Worm (Caenorhabditis elegans) whole organism, young adult: ENCODE data around the gene irld-44.

ENCODE experiments used
- B0035.1 ChIP-seq: sonication (generic microtip); optimal IDR thresholded peaks from 2 replicates; lab custom pipeline; 2016; ENCODE audit warnings: missing genetic modification characterization, mild to moderate bottlenecking, missing compliant biosample characterization, missing genotype, missing genetic modification reagents
- B0336.3 ChIP-seq: fragments of 200-800 bp; sonication (Bioruptor generic); IDR thresholded peaks from 2 replicates; pipeline ENCODE4 v1.3.6; 2022; ENCODE audit warnings: missing genetic modification characterization, missing compliant biosample characterization
- C17E4.6 ChIP-seq: fragments of 200-800 bp; sonication (Bioruptor generic); IDR thresholded peaks from 2 replicates; pipeline ENCODE4 v1.3.6; 2022; ENCODE audit warnings: missing genetic modification reagents, missing genetic modification characterization, missing compliant biosample characterization
- F10E7.11 ChIP-seq: sonication (generic microtip); optimal IDR thresholded peaks from 2 replicates; lab custom pipeline; 2017; ENCODE audit warnings: mild to moderate bottlenecking, missing genetic modification characterization, moderate library complexity, missing compliant biosample characterization
- F37B4.10 ChIP-seq: fragments of 200-800 bp; sonication (Bioruptor generic); IDR thresholded peaks from 2 replicates; pipeline ENCODE4 v1.3.6; 2022; ENCODE audit warnings: missing genetic modification characterization, missing compliant biosample characterization
- F39B2.1 ChIP-seq: fragments of 200-800 bp; sonication (Bioruptor generic); IDR thresholded peaks from 2 replicates; pipeline ENCODE4 v1.3.6; 2022; ENCODE audit warnings: missing genetic modification reagents, missing genetic modification characterization, missing compliant biosample characterization
- F49E8.2 ChIP-seq: sonication (generic microtip); optimal IDR thresholded peaks from 3 replicates; lab custom pipeline; 2017; ENCODE audit warnings: missing genetic modification characterization, mild to moderate bottlenecking, missing compliant biosample characterization, antibody characterized with exemption, moderate library complexity; ENCODE audit not compliant: insufficient read depth
- F52B5.7 ChIP-seq: sonication (generic microtip); optimal IDR thresholded peaks from 2 replicates; lab custom pipeline; 2016; ENCODE audit warnings: mild to moderate bottlenecking, missing genetic modification characterization, missing compliant biosample characterization
- F57C9.4 ChIP-seq: sonication (generic microtip); optimal IDR thresholded peaks from 2 replicates; lab custom pipeline; 2017; ENCODE audit warnings: mild to moderate bottlenecking, missing genetic modification characterization, missing compliant biosample characterization
- K11D2.4 ChIP-seq: fragments of 200-800 bp; sonication (Bioruptor generic); IDR thresholded peaks from 2 replicates; pipeline ENCODE4 v1.3.6; 2022; ENCODE audit warnings: missing genetic modification reagents, missing genetic modification characterization, missing compliant biosample characterization
- T07F8.4 ChIP-seq: sonication (generic microtip); optimal IDR thresholded peaks from 2 replicates; lab custom pipeline; 2016; ENCODE audit warnings: mild to moderate bottlenecking, missing genetic modification characterization, moderate library complexity, missing compliant biosample characterization
- Y53F4B.3 ChIP-seq: fragments of 200-800 bp; sonication (Bioruptor generic); IDR thresholded peaks from 2 replicates; pipeline ENCODE4 v1.3.6; 2022; ENCODE audit warnings: missing genetic modification reagents, missing genetic modification characterization, missing compliant biosample characterization
- Y95B8A.8 ChIP-seq: fragments of 200-800 bp; sonication (Bioruptor generic); IDR thresholded peaks from 2 replicates; pipeline ENCODE4 v1.3.6; 2022; ENCODE audit warnings: missing genetic modification reagents, missing genetic modification characterization, missing compliant biosample characterization
- aptf-2 ChIP-seq: fragments of 200-800 bp; sonication (Bioruptor generic); conservative IDR thresholded peaks from 2 replicates; pipeline ENCODE4 v1.3.6; 2022; ENCODE audit warnings: missing genetic modification reagents, missing genetic modification characterization, missing compliant biosample characterization
- atf-7 ChIP-seq: sonication (generic microtip); optimal IDR thresholded peaks from 2 replicates; lab custom pipeline; 2017; ENCODE audit warnings: mild to moderate bottlenecking, missing genetic modification characterization, missing compliant biosample characterization
- attf-5 ChIP-seq: fragments of 200-800 bp; sonication (Bioruptor generic); optimal IDR thresholded peaks from 2 replicates; lab custom pipeline; 2018; ENCODE audit warnings: mild to moderate bottlenecking, missing genetic modification characterization, missing compliant biosample characterization
- bed-1 ChIP-seq: fragments of 200-800 bp; sonication (Bioruptor generic); IDR thresholded peaks from 2 replicates; pipeline ENCODE4 v1.3.6; 2022; ENCODE audit warnings: missing genetic modification reagents, missing genetic modification characterization, missing compliant biosample characterization
- bed-2 ChIP-seq: fragments of 200-800 bp; sonication (Bioruptor generic); IDR thresholded peaks from 2 replicates; pipeline ENCODE4 v1.3.6; 2022; ENCODE audit warnings: missing genetic modification reagents, missing genetic modification characterization, missing compliant biosample characterization
- ccch-3 ChIP-seq: fragments of 200-800 bp; sonication (Bioruptor generic); optimal IDR thresholded peaks from 2 replicates; lab custom pipeline; 2018; ENCODE audit warnings: mild to moderate bottlenecking, missing genetic modification characterization, missing compliant biosample characterization
- ceh-27 ChIP-seq: fragments of 200-800 bp; sonication (Bioruptor generic); optimal IDR thresholded peaks from 2 replicates; lab custom pipeline; 2018; ENCODE audit warnings: mild to moderate bottlenecking, missing genetic modification characterization, moderate library complexity, missing compliant biosample characterization
- ceh-79 ChIP-seq: sonication (generic microtip); optimal IDR thresholded peaks from 2 replicates; lab custom pipeline; 2017; ENCODE audit warnings: mild to moderate bottlenecking, missing genetic modification characterization, missing compliant biosample characterization
- dox-1 ChIP-seq: fragments of 200-800 bp; sonication (Bioruptor generic); IDR thresholded peaks from 2 replicates; pipeline ENCODE4 v1.3.6; 2022; ENCODE audit warnings: missing genetic modification reagents, missing genetic modification characterization, missing compliant biosample characterization
- egl-44 ChIP-seq: fragments of 200-800 bp; sonication (Bioruptor generic); IDR thresholded peaks from 2 replicates; pipeline ENCODE4 v1.3.6; 2022; ENCODE audit warnings: missing genetic modification reagents, missing genetic modification characterization, missing compliant biosample characterization
- gei-17 ChIP-seq: fragments of 200-800 bp; sonication (Bioruptor generic); optimal IDR thresholded peaks from 2 replicates; lab custom pipeline; 2018; ENCODE audit warnings: mild to moderate bottlenecking, missing genetic modification characterization, missing compliant biosample characterization
- him-1 ChIP-seq: sonication (generic microtip); optimal IDR thresholded peaks from 2 replicates; lab custom pipeline; 2016; ENCODE audit warnings: missing genotype, missing genetic modification reagents, missing genetic modification characterization, missing compliant biosample characterization
- lin-26 ChIP-seq: fragments of 200-800 bp; sonication (Bioruptor generic); IDR thresholded peaks from 2 replicates; pipeline ENCODE4 v1.3.6; 2022; ENCODE audit warnings: missing genetic modification reagents, missing genetic modification characterization, missing compliant biosample characterization
- lin-35 ChIP-seq, 3 experiments: fragments of 150-350 bp in 2 of 3; sonication (generic microtip) in 1 of 3; optimal IDR thresholded peaks; 2 replicates each; lab custom pipeline; 2014 to 2018; ENCODE audit warnings: missing biosample characterization in 3 of 3, missing genetic modification characterization in 3 of 3, missing genetic modification reagents in 3 of 3
- lsl-1 ChIP-seq: fragments of 200-800 bp; sonication (Bioruptor generic); optimal IDR thresholded peaks from 2 replicates; lab custom pipeline; 2018; ENCODE audit warnings: mild to moderate bottlenecking, missing genetic modification characterization, moderate library complexity, missing compliant biosample characterization
- madf-10 ChIP-seq: sonication (generic microtip); optimal IDR thresholded peaks from 2 replicates; lab custom pipeline; 2016; ENCODE audit warnings: mild to moderate bottlenecking, missing genetic modification characterization, missing compliant biosample characterization
- madf-3 ChIP-seq: fragments of 200-800 bp; sonication (Bioruptor generic); IDR thresholded peaks from 2 replicates; pipeline ENCODE4 v1.3.6; 2022; ENCODE audit warnings: missing genetic modification reagents, missing genetic modification characterization, missing compliant biosample characterization
- mel-28 ChIP-seq: sonication (generic microtip); optimal IDR thresholded peaks from 2 replicates; lab custom pipeline; 2016; ENCODE audit warnings: borderline replicate concordance, mild to moderate bottlenecking, missing genetic modification characterization, missing compliant biosample characterization
- nfyb-1 ChIP-seq: fragments of 200-800 bp; sonication (Bioruptor generic); IDR thresholded peaks from 2 replicates; pipeline ENCODE4 v1.3.6; 2022; ENCODE audit warnings: missing genetic modification reagents, missing genetic modification characterization, missing compliant biosample characterization
- nhr-120 ChIP-seq: fragments of 200-800 bp; sonication (Bioruptor generic); IDR thresholded peaks from 2 replicates; pipeline ENCODE4 v1.3.6; 2022; ENCODE audit warnings: missing genetic modification characterization, missing compliant biosample characterization
- nhr-27 ChIP-seq: fragments of 200-800 bp; sonication (Bioruptor generic); optimal IDR thresholded peaks from 2 replicates; lab custom pipeline; 2018; ENCODE audit warnings: mild to moderate bottlenecking, missing genetic modification characterization, moderate library complexity, missing compliant biosample characterization
- repo-1 ChIP-seq: sonication (generic microtip); optimal IDR thresholded peaks from 2 replicates; lab custom pipeline; 2017; ENCODE audit warnings: mild to moderate bottlenecking, missing genetic modification characterization, missing compliant biosample characterization
- snpc-1.3 ChIP-seq: sonication (generic microtip); optimal IDR thresholded peaks from 2 replicates; lab custom pipeline; 2017; ENCODE audit warnings: missing genetic modification characterization, mild to moderate bottlenecking, missing compliant biosample characterization, antibody characterized with exemption, moderate library complexity, missing genotype, missing genetic modification reagents; ENCODE audit not compliant: insufficient read depth
- tbp1 ChIP-seq: fragments of 200-800 bp; sonication (Bioruptor generic); optimal IDR thresholded peaks from 2 replicates; lab custom pipeline; 2018; ENCODE audit warnings: mild to moderate bottlenecking, missing genetic modification characterization, missing compliant biosample characterization
- tbx-9 ChIP-seq: sonication (generic microtip); optimal IDR thresholded peaks from 2 replicates; lab custom pipeline; 2016; ENCODE audit warnings: borderline replicate concordance, missing genetic modification characterization, inconsistent platforms, missing compliant biosample characterization
- unc-62 ChIP-seq: fragments of 150-350 bp; optimal IDR thresholded peaks from 2 replicates; lab custom pipeline; 2014; ENCODE audit warnings: missing biosample characterization, missing genetic modification reagents, missing genetic modification characterization
- zim-3 ChIP-seq: sonication (generic microtip); optimal IDR thresholded peaks from 2 replicates; lab custom pipeline; 2017; ENCODE audit warnings: mild to moderate bottlenecking, missing genetic modification characterization, moderate library complexity, missing compliant biosample characterization
- ztf-26 ChIP-seq: sonication (generic microtip); optimal IDR thresholded peaks from 2 replicates; lab custom pipeline; 2017; ENCODE audit warnings: missing genetic modification characterization, missing compliant biosample characterization
- ztf-3 ChIP-seq: fragments of 200-800 bp; sonication (Bioruptor generic); optimal IDR thresholded peaks from 2 replicates; lab custom pipeline; 2018; ENCODE audit warnings: mild to moderate bottlenecking, missing genetic modification characterization, missing compliant biosample characterization
- ztf-6 ChIP-seq: fragments of 200-800 bp; sonication (Bioruptor generic); IDR thresholded peaks from 2 replicates; pipeline ENCODE4 v1.3.6; 2022; ENCODE audit warnings: missing genetic modification reagents, missing genetic modification characterization, missing compliant biosample characterization

The irld-44 gene

ce11 chrV:1668216-1668615 is 17.1 kb downstream of the irld-44 start, which contains the start of gene irld-42:
Gene irld-42, plus strand, starts transcription at chrV:1668516.
- TF ChIP-seq lsl-1 (GFP tag; lab: Kevin White, UChicago) (no peak), bed-1 (GFP tag; lab: Robert Waterston, UW) (no peak), him-1 (tag; lab: Kevin White, UChicago) (no peak), madf-3 (GFP tag; lab: Robert Waterston, UW) (no peak), lin-35 (GFP tag; optimal IDR thresholded peaks at IDR 0.05; lab: Kevin White, UChicago) (no peak), repo-1 (tag; lab: Kevin White, UChicago) (no peak), nfyb-1 (no peak), F10E7.11 (no peak), bed-2 (GFP tag; lab: Robert Waterston, UW) (no peak), aptf-2 (GFP tag; lab: Robert Waterston, UW) (no peak), F52B5.7 (tag; lab: Kevin White, UChicago) (no peak), atf-7 (tag; lab: Kevin White, UChicago) (no peak), gei-17 (GFP tag; lab: Kevin White, UChicago) (no peak), ztf-3 (GFP tag; lab: Kevin White, UChicago) (no peak), unc-62 (GFP tag; lab: Kevin White, UChicago) (no peak), ztf-6 (no peak), F57C9.4 (no peak), F39B2.1 (GFP tag; lab: Robert Waterston, UW) (no peak), B0035.1 (tag; lab: Kevin White, UChicago) (no peak), zim-3 (tag; lab: Kevin White, UChicago) (no peak)

- TF ChIP-seq egl-44 (GFP tag; lab: Robert Waterston, UW) = no peak
- no peak for TF ChIP-seq B0336.3 (GFP tag; lab: Robert Waterston, UW)
- no peak for TF ChIP-seq nhr-27 (tag; lab: Kevin White, UChicago)
- TF ChIP-seq tbx-9 (tag; lab: Kevin White, UChicago) = no peak
Observed at ce11 chrV:1678228-1678627, 27.1 kb downstream of the irld-44 start, which contains the start of gene srw-98. Gene srw-98, minus strand, starts transcription at chrV:1678328.

- TF ChIP-seq F10E7.11 (no peak), snpc-1.3 (tag; lab: Kevin White, UChicago) (no peak), ztf-26 (no peak), K11D2.4 (GFP tag; lab: Robert Waterston, UW) (no peak), lin-26 (GFP tag; lab: Robert Waterston, UW) (no peak)
Observed at ce11 chrV:1680770-1681169, 29.6 kb downstream of the irld-44 start, which contains the start of gene srw-91. Gene srw-91, minus strand, starts transcription at chrV:1680870.

ce11 chrV:1682279-1682678 is 31.1 kb downstream of the irld-44 start, which contains the start of gene srh-3:
Gene srh-3, plus strand, starts transcription at chrV:1682579.
- TF ChIP-seq ceh-79 (tag; lab: Kevin White, UChicago) = no peak
- TF ChIP-seq Y95B8A.8 (GFP tag; lab: Robert Waterston, UW) = no peak
- TF ChIP-seq tbp1 = no peak
- TF ChIP-seq atf-7 (tag; lab: Kevin White, UChicago) = no peak
- TF ChIP-seq dox-1 (GFP tag; lab: Robert Waterston, UW) = no peak

- TF ChIP-seq nhr-120 (GFP tag; lab: Robert Waterston, UW) = no peak
- no peak for TF ChIP-seq attf-5 (GFP tag; lab: Kevin White, UChicago)
- no peak for TF ChIP-seq C17E4.6 (GFP tag; lab: Robert Waterston, UW)
- TF ChIP-seq ztf-6 = no peak
- no peak for TF ChIP-seq T07F8.4 (tag; lab: Kevin White, UChicago)
- TF ChIP-seq ztf-3 (GFP tag; lab: Kevin White, UChicago) = no peak
- TF ChIP-seq F37B4.10 = no peak
- TF ChIP-seq madf-10 (tag; lab: Kevin White, UChicago) = no peak
- no peak for TF ChIP-seq F49E8.2 (tag; lab: Kevin White, UChicago)
- TF ChIP-seq mel-28 (tag; lab: Kevin White, UChicago) = no peak
- no peak for TF ChIP-seq ceh-27 (GFP tag; lab: Kevin White, UChicago)
- no peak for TF ChIP-seq Y53F4B.3 (GFP tag; lab: Robert Waterston, UW)
- TF ChIP-seq ccch-3 (GFP tag; lab: Kevin White, UChicago) = no peak
- no peak for TF ChIP-seq lsl-1 (GFP tag; lab: Kevin White, UChicago)
Observed at ce11 chrV:1685328-1685727, 34.2 kb downstream of the irld-44 start, which contains the start of gene srh-5. Gene srh-5, plus strand, starts transcription at chrV:1685628.
